Worm (Caenorhabditis elegans): ENCODE results near the gene mup-4.

DNA sequence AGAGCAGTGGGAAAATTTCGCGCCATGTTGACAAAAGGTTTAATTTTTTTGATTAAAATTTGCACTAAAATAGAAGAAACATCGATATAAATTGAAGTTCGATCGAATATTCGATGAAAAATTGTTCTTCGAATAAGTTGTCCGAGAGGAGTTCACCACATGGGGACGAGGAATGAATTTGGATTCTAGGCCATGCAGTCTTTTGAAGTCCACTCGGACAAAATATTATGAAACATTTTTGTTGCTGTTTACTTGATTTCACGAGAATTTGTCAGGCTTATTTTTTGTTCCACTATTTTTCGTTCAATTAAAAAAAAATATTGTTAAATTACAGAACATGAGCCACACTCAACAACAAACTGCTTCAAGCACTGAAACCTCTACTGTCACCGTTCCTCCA lies 31.8 kb upstream of the mup-4 start, which contains the start of the genes cux-7 and C07H6.2:
- TF ChIP-seq him-1 (tag; optimal IDR thresholded peaks at IDR 0.05) (peak; percentile 93), W03F9.2 (tag; optimal IDR thresholded peaks at IDR 0.05) (no peak)

Measured in whole organism, L4/young adult.